Worm (Caenorhabditis elegans) whole organism, L1 larva: Measurements from ENCODE around the gene bre-1.

Source experiments
- elt-3 ChIP-seq, 6 experiments: fragments of 150-350 bp in 1 of 6; sonication (generic microtip); optimal IDR thresholded peaks; 2 replicates each; lab custom pipeline; 2017 to 2018; ENCODE audit warnings: missing biosample characterization in 6 of 6, missing genetic modification characterization in 6 of 6, inconsistent platforms in 1 of 6
- mdl-1 ChIP-seq, 2 experiments: fragments of 150-350 bp; optimal IDR thresholded peaks; 2 replicates each; lab custom pipeline; 2014 to 2017; ENCODE audit warnings: missing biosample characterization in 2 of 2, missing genetic modification characterization in 2 of 2, inconsistent platforms in 1 of 2
- sptf-1 ChIP-seq: fragments of 150-350 bp; optimal IDR thresholded peaks from 2 replicates; lab custom pipeline; 2014; ENCODE audit warnings: missing biosample characterization, missing genetic modification characterization

DNA sequence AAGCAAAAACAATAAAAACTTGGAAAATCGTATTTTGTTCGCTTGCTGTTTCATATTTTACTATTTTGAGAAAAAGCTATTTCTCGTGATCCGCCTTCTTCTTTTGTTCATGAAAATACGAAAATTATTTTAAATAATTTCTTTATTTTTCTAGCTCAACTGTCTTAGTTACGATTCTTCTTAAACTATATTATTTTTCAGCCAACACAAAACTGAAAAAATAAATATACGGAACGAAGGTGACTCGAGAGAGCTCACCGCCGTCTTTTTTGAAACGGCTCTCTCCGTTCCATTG, 11.8 kb upstream of the bre-1 start, which contains the start of gene pdzd-8:
- no peak for TF ChIP-seq mdl-1 (tag; optimal IDR thresholded peaks at IDR 0.05; lab: Kevin White, UChicago)
- no peak for TF ChIP-seq elt-3 (tag; optimal IDR thresholded peaks at IDR 0.05; lab: Kevin White, UChicago)
- no peak for TF ChIP-seq sptf-1
